Fruit fly (Drosophila melanogaster) whole organism, prepupa: ENCODE measurements around the gene Cdc14.

ENCODE experiments used
- CG10631 ChIP-seq: fragments of 200-800 bp; sonication (Bioruptor generic); optimal IDR thresholded peaks from 2 replicates; lab custom pipeline; 2016; ENCODE audit warnings: missing biosample characterization, missing genetic modification characterization
- CG10669 ChIP-seq: fragments of 200-800 bp; sonication (Bioruptor generic); optimal IDR thresholded peaks from 3 replicates; lab custom pipeline; 2018; ENCODE audit warnings: missing biosample characterization, mild to moderate bottlenecking, missing genetic modification characterization, moderate library complexity
- CG11294 ChIP-seq: fragments of 200-800 bp; sonication (Bioruptor generic); IDR thresholded peaks from 2 replicates; pipeline ENCODE4 v1.3.6; 2022; ENCODE audit warnings: missing biosample characterization, missing genetic modification characterization
- CG11762 ChIP-seq: fragments of 200-800 bp; sonication (Bioruptor generic); optimal IDR thresholded peaks from 3 replicates; lab custom pipeline; 2016; ENCODE audit warnings: missing biosample characterization, missing genetic modification characterization; ENCODE audit not compliant: insufficient read depth
- CG11902 ChIP-seq: fragments of 200-800 bp; sonication (Bioruptor generic); optimal IDR thresholded peaks from 3 replicates; lab custom pipeline; 2016; ENCODE audit warnings: missing biosample characterization, missing genetic modification characterization
- CG1621 ChIP-seq: fragments of 200-800 bp; sonication (Bioruptor generic); optimal IDR thresholded peaks from 3 replicates; lab custom pipeline; 2018; ENCODE audit warnings: missing biosample characterization, mild to moderate bottlenecking, missing genetic modification characterization
- CG16779 ChIP-seq: fragments of 200-800 bp; sonication (Bioruptor generic); optimal IDR thresholded peaks from 3 replicates; lab custom pipeline; 2017; ENCODE audit warnings: missing biosample characterization, mild to moderate bottlenecking, missing genetic modification characterization
- CG3032 ChIP-seq: fragments of 200-800 bp; optimal IDR thresholded peaks from 2 replicates; lab custom pipeline; 2019; ENCODE audit warnings: missing biosample characterization, mild to moderate bottlenecking, missing genetic modification characterization, moderate library complexity
- CG31627 ChIP-seq: fragments of 200-800 bp; sonication (Bioruptor generic); optimal IDR thresholded peaks from 3 replicates; lab custom pipeline; 2016; ENCODE audit warnings: missing biosample characterization, missing genetic modification characterization
- CG32006 ChIP-seq: fragments of 200-800 bp; sonication (Bioruptor generic); optimal IDR thresholded peaks from 3 replicates; lab custom pipeline; 2017; ENCODE audit warnings: missing biosample characterization, mild to moderate bottlenecking, missing genetic modification characterization
- CG34406 ChIP-seq: fragments of 200-800 bp; sonication (Bioruptor generic); optimal IDR thresholded peaks from 3 replicates; lab custom pipeline; 2016; ENCODE audit warnings: missing biosample characterization, missing genetic modification characterization
- CG3919 ChIP-seq: fragments of 200-800 bp; sonication (Bioruptor generic); optimal IDR thresholded peaks from 3 replicates; lab custom pipeline; 2016; ENCODE audit warnings: missing biosample characterization, missing genetic modification characterization
- CG4318 ChIP-seq: fragments of 200-800 bp; sonication (Bioruptor generic); optimal IDR thresholded peaks from 3 replicates; lab custom pipeline; 2017; ENCODE audit warnings: missing biosample characterization, mild to moderate bottlenecking, missing genetic modification characterization
- CG6163 ChIP-seq: fragments of 200-800 bp; sonication (Bioruptor generic); IDR thresholded peaks from 3 replicates; pipeline ENCODE4 v1.3.6; 2022; ENCODE audit warnings: missing biosample characterization, missing genetic modification characterization
- CG6276 ChIP-seq: fragments of 200-800 bp; sonication (Bioruptor generic); optimal IDR thresholded peaks from 2 replicates; lab custom pipeline; 2017; ENCODE audit warnings: missing biosample characterization, mild to moderate bottlenecking, missing genetic modification characterization
- CG6792 ChIP-seq: fragments of 200-800 bp; sonication (Bioruptor generic); optimal IDR thresholded peaks from 3 replicates; lab custom pipeline; 2016; ENCODE audit warnings: missing biosample characterization, missing genetic modification characterization
- CG6808 ChIP-seq: fragments of 200-800 bp; sonication (Bioruptor generic); optimal IDR thresholded peaks from 3 replicates; lab custom pipeline; 2017; ENCODE audit warnings: missing biosample characterization, missing genetic modification characterization, mild to moderate bottlenecking, moderate library complexity, missing genetic modification reagents
- CG6854 ChIP-seq: fragments of 200-800 bp; sonication (Bioruptor generic); optimal IDR thresholded peaks from 2 replicates; lab custom pipeline; 2017; ENCODE audit warnings: missing biosample characterization, mild to moderate bottlenecking, missing genetic modification characterization
- CG7368 ChIP-seq: fragments of 200-800 bp; sonication (Bioruptor generic); optimal IDR thresholded peaks from 3 replicates; lab custom pipeline; 2016; ENCODE audit warnings: missing biosample characterization, missing genetic modification characterization
- CG8119 ChIP-seq: fragments of 200-800 bp; sonication (Bioruptor generic); IDR thresholded peaks from 3 replicates; pipeline ENCODE4 v1.3.6; 2022; ENCODE audit warnings: missing biosample characterization, missing genetic modification characterization
- CG8319 ChIP-seq: fragments of 200-800 bp; sonication (Bioruptor generic); optimal IDR thresholded peaks from 3 replicates; lab custom pipeline; 2016; ENCODE audit warnings: missing biosample characterization, missing genetic modification characterization
- CG8632 ChIP-seq: fragments of 200-800 bp; sonication (Bioruptor generic); optimal IDR thresholded peaks from 3 replicates; lab custom pipeline; 2016; ENCODE audit warnings: missing biosample characterization, missing genetic modification characterization
- CG9139 ChIP-seq: fragments of 200-800 bp; sonication (Bioruptor generic); optimal IDR thresholded peaks from 3 replicates; lab custom pipeline; 2017; ENCODE audit warnings: missing biosample characterization, mild to moderate bottlenecking, missing genetic modification characterization
- Eip75B ChIP-seq: fragments of 200-800 bp; sonication (Bioruptor generic); optimal IDR thresholded peaks from 3 replicates; lab custom pipeline; 2016; ENCODE audit warnings: missing biosample characterization, missing genetic modification characterization
- Eip93F ChIP-seq: fragments of 200-800 bp; sonication (Bioruptor generic); optimal IDR thresholded peaks from 2 replicates; lab custom pipeline; 2016; ENCODE audit warnings: missing biosample characterization, mild to moderate bottlenecking, missing genetic modification characterization
- Ets21C ChIP-seq: fragments of 200-800 bp; sonication (Bioruptor generic); optimal IDR thresholded peaks from 3 replicates; lab custom pipeline; 2016; ENCODE audit warnings: missing biosample characterization, missing genetic modification characterization
- Ets96B ChIP-seq: fragments of 200-800 bp; optimal IDR thresholded peaks from 2 replicates; lab custom pipeline; 2019; ENCODE audit warnings: missing biosample characterization, mild to moderate bottlenecking, missing genetic modification characterization, moderate library complexity
- Hr39 ChIP-seq: fragments of 200-800 bp; sonication (Bioruptor generic); optimal IDR thresholded peaks from 2 replicates; lab custom pipeline; 2016; ENCODE audit warnings: missing biosample characterization, missing genetic modification characterization
- Hr4 ChIP-seq: fragments of 200-800 bp; sonication (Bioruptor generic); optimal IDR thresholded peaks from 3 replicates; lab custom pipeline; 2016; ENCODE audit warnings: missing biosample characterization, missing genetic modification characterization
- Lpt ChIP-seq: fragments of 200-800 bp; sonication (Bioruptor generic); optimal IDR thresholded peaks from 3 replicates; lab custom pipeline; 2016; ENCODE audit warnings: missing biosample characterization, missing genetic modification characterization
- Met ChIP-seq: fragments of 200-800 bp; sonication (Bioruptor generic); optimal IDR thresholded peaks from 3 replicates; lab custom pipeline; 2016; ENCODE audit warnings: missing biosample characterization, missing genetic modification characterization
- OdsH ChIP-seq: fragments of 200-800 bp; sonication (Bioruptor generic); optimal IDR thresholded peaks from 3 replicates; lab custom pipeline; 2016; ENCODE audit warnings: missing biosample characterization, missing genetic modification characterization
- Smox ChIP-seq: fragments of 200-800 bp; sonication (Bioruptor generic); optimal IDR thresholded peaks from 3 replicates; lab custom pipeline; 2016; ENCODE audit warnings: missing biosample characterization, missing genetic modification characterization
- Sox102F ChIP-seq: fragments of 200-800 bp; sonication (Bioruptor generic); optimal IDR thresholded peaks from 2 replicates; lab custom pipeline; 2016; ENCODE audit warnings: missing biosample characterization, mild to moderate bottlenecking, missing genetic modification characterization
- Sox14 ChIP-seq: fragments of 200-800 bp; sonication (Bioruptor generic); optimal IDR thresholded peaks from 3 replicates; lab custom pipeline; 2016; ENCODE audit warnings: missing biosample characterization, missing genetic modification characterization
- Sox15 ChIP-seq: fragments of 200-800 bp; sonication (Bioruptor generic); optimal IDR thresholded peaks from 3 replicates; lab custom pipeline; 2016; ENCODE audit warnings: missing biosample characterization, missing genetic modification characterization
- achi ChIP-seq: fragments of 200-800 bp; sonication (Bioruptor generic); optimal IDR thresholded peaks from 3 replicates; lab custom pipeline; 2016; ENCODE audit warnings: missing biosample characterization, missing genetic modification characterization
- acj6 ChIP-seq: fragments of 200-800 bp; sonication (Bioruptor generic); optimal IDR thresholded peaks from 3 replicates; lab custom pipeline; 2016; ENCODE audit warnings: missing biosample characterization, missing genetic modification characterization
- cyc ChIP-seq: fragments of 200-800 bp; sonication (Bioruptor generic); optimal IDR thresholded peaks from 3 replicates; lab custom pipeline; 2016; ENCODE audit warnings: missing biosample characterization, missing genetic modification characterization
- dsx ChIP-seq: fragments of 200-800 bp; optimal IDR thresholded peaks from 3 replicates; lab custom pipeline; 2019; ENCODE audit warnings: missing biosample characterization, mild to moderate bottlenecking, missing genetic modification characterization, moderate library complexity; ENCODE audit not compliant: poor library complexity, severe bottlenecking
- eg ChIP-seq: fragments of 200-800 bp; sonication (Bioruptor generic); IDR thresholded peaks from 3 replicates; pipeline ENCODE4 v1.3.6; 2022; ENCODE audit warnings: missing biosample characterization, missing genetic modification characterization
- esn ChIP-seq: fragments of 200-800 bp; sonication (Bioruptor generic); optimal IDR thresholded peaks from 2 replicates; lab custom pipeline; 2016; ENCODE audit warnings: missing biosample characterization, mild to moderate bottlenecking, missing genetic modification characterization, moderate library complexity
- fd59A ChIP-seq: fragments of 200-800 bp; sonication (Bioruptor generic); optimal IDR thresholded peaks from 2 replicates; lab custom pipeline; 2017; ENCODE audit warnings: missing biosample characterization, mild to moderate bottlenecking, missing genetic modification characterization, missing genetic modification reagents
- fd85E ChIP-seq: fragments of 200-800 bp; sonication (Bioruptor generic); optimal IDR thresholded peaks from 3 replicates; lab custom pipeline; 2016; ENCODE audit warnings: missing biosample characterization, missing genetic modification characterization
- fkh ChIP-seq: fragments of 200-800 bp; sonication (Bioruptor generic); optimal IDR thresholded peaks from 3 replicates; lab custom pipeline; 2017; ENCODE audit warnings: missing biosample characterization, mild to moderate bottlenecking, missing genetic modification characterization, moderate library complexity
- lz ChIP-seq: fragments of 200-800 bp; sonication (Bioruptor generic); optimal IDR thresholded peaks from 3 replicates; lab custom pipeline; 2016; ENCODE audit warnings: missing biosample characterization, missing genetic modification characterization
- net ChIP-seq: fragments of 200-800 bp; sonication (Bioruptor generic); optimal IDR thresholded peaks from 3 replicates; lab custom pipeline; 2016; ENCODE audit warnings: missing biosample characterization, missing genetic modification characterization
- salr ChIP-seq, 2 experiments: fragments of 200-800 bp; sonication (Bioruptor generic); optimal IDR thresholded peaks; 3 replicates each; lab custom pipeline; 2016 to 2018; ENCODE audit warnings: missing biosample characterization in 2 of 2, missing genetic modification characterization in 2 of 2, mild to moderate bottlenecking in 1 of 2
- spab ChIP-seq: fragments of 200-800 bp; sonication (Bioruptor generic); optimal IDR thresholded peaks from 2 replicates; lab custom pipeline; 2017; ENCODE audit warnings: missing biosample characterization, mild to moderate bottlenecking, missing genetic modification characterization, missing genetic modification reagents
- ss ChIP-seq, 2 experiments: fragments of 200-800 bp; sonication (Bioruptor generic); optimal IDR thresholded peaks; 2 replicates in 1 of 2; 3 replicates in 1 of 2; lab custom pipeline; 2017 to 2018; ENCODE audit warnings: mild to moderate bottlenecking in 2 of 2, missing biosample characterization in 2 of 2, missing genetic modification characterization in 2 of 2, moderate library complexity in 1 of 2
- svp ChIP-seq: fragments of 200-800 bp; sonication (Bioruptor generic); peaks from one replicate; lab custom pipeline; 2016; ENCODE audit warnings: missing biosample characterization, missing genetic modification characterization
- topi ChIP-seq: fragments of 200-800 bp; sonication (Bioruptor generic); optimal IDR thresholded peaks from 3 replicates; lab custom pipeline; 2016; ENCODE audit warnings: missing biosample characterization, missing genetic modification characterization
- vri ChIP-seq: fragments of 200-800 bp; sonication (Bioruptor generic); optimal IDR thresholded peaks from 3 replicates; lab custom pipeline; 2016; ENCODE audit warnings: missing biosample characterization, mild to moderate bottlenecking, missing genetic modification characterization

Gene Cdc14

dm6 chr2L:7828901-7829300 is 18.4 kb upstream of the Cdc14 start:
- TF ChIP-seq CG4318 (GFP tag; lab: Kevin White, UChicago) (no peak), Sox14 (GFP tag; lab: Kevin White, UChicago) (no peak), net (GFP tag; lab: Kevin White, UChicago) (no peak), salr (GFP tag; optimal IDR thresholded peaks at IDR 0.05; lab: Kevin White, UChicago) (no peak), cyc (GFP tag; lab: Kevin White, UChicago) (no peak), CG31627 (GFP tag; lab: Kevin White, UChicago) (no peak), CG1621 (tag; lab: Kevin White, UChicago) (no peak), CG8632 (GFP tag; lab: Kevin White, UChicago) (no peak), Ets96B (tag; lab: Kevin White, UChicago) (no peak), CG10669 (no peak), Hr39 (GFP tag; lab: Kevin White, UChicago) (no peak), Met (no peak), eg (GFP tag; lab: Robert Waterston, UW) (peak; percentile 16; the same call in 1 of the 3 replicates), Lpt (GFP tag; lab: Kevin White, UChicago) (no peak), lz (GFP tag; lab: Kevin White, UChicago) (no peak), Sox102F (GFP tag; lab: Kevin White, UChicago) (no peak), CG6792 (GFP tag; lab: Kevin White, UChicago) (no peak), CG11762 (GFP tag; lab: Kevin White, UChicago) (no peak), CG6163 (GFP tag; lab: Robert Waterston, UW) (peak; percentile 60), acj6 (GFP tag; lab: Kevin White, UChicago) (no peak), achi (GFP tag; lab: Kevin White, UChicago) (no peak), CG3919 (GFP tag; lab: Kevin White, UChicago) (no peak), CG8319 (GFP tag; lab: Kevin White, UChicago) (no peak), Ets21C (GFP tag; lab: Kevin White, UChicago) (no peak), CG11902 (no peak), spab (GFP tag; lab: Kevin White, UChicago) (no peak), Smox (GFP tag; lab: Kevin White, UChicago) (no peak), fd59A (GFP tag; lab: Kevin White, UChicago) (no peak), Hr4 (GFP tag; lab: Kevin White, UChicago) (no peak), CG9139 (no peak), fkh (GFP tag; lab: Kevin White, UChicago) (peak; percentile 42), topi (no peak), vri (no peak), svp (GFP tag; lab: Kevin White, UChicago) (peak; percentile 53), fd85E (no peak), ss (GFP tag; optimal IDR thresholded peaks at IDR 0.05; lab: Kevin White, UChicago) (no peak), CG6276 (GFP tag; lab: Kevin White, UChicago) (peak; percentile 32), CG7368 (GFP tag; lab: Kevin White, UChicago) (no peak), CG16779 (tag; lab: Kevin White, UChicago) (no peak), Sox15 (no peak), CG32006 (GFP tag; lab: Kevin White, UChicago) (no peak), CG6808 (GFP tag; lab: Kevin White, UChicago) (no peak), Eip93F (GFP tag; lab: Kevin White, UChicago) (no peak), CG34406 (GFP tag; lab: Kevin White, UChicago) (no peak), dsx (no peak), CG8119 (0 out of 3 replicates have a peak, but pooled peaks have one; percentile 27), CG6854 (GFP tag; lab: Kevin White, UChicago) (no peak), Eip75B (no peak), CG11294 (GFP tag; lab: Robert Waterston, UW) (no peak), CG3032 (tag; lab: Kevin White, UChicago) (no peak), CG10631 (GFP tag; lab: Kevin White, UChicago) (no peak), OdsH (no peak), esn (peak; percentile 20)
